Worm (Caenorhabditis elegans): ENCODE results near the gene F46C8.1.

Gene F46C8.1

ce11 chrX:7565005-7565404 lies 16.7 kb downstream of the F46C8.1 start, which contains the start of gene vps-52:
vps-52 (plus strand) TSS chrX:7565323.
- peak; percentile 18 for TF ChIP-seq xbp-1 (tag; optimal IDR thresholded peaks at IDR 0.05)
- peak; percentile 9 for TF ChIP-seq lin-14 (GFP tag; optimal IDR thresholded peaks at IDR 0.05)
- peak in 1 of 2 experiments; percentile 26 for TF ChIP-seq lsy-2 (tag; optimal IDR thresholded peaks at IDR 0.05)
- TF ChIP-seq hlh-4 (tag; optimal IDR thresholded peaks at IDR 0.05): no peak
- TF ChIP-seq lir-3 (tag; optimal IDR thresholded peaks at IDR 0.05; ENCODE audit: poor library complexity): no peak
- TF ChIP-seq hpl-2 (GFP tag; optimal IDR thresholded peaks at IDR 0.05): no peak
- no peak for TF ChIP-seq swsn-7 (tag; optimal IDR thresholded peaks at IDR 0.05)
- TF ChIP-seq sptf-1 (tag; optimal IDR thresholded peaks at IDR 0.05): no peak
- TF ChIP-seq lin-39 (tag; optimal IDR thresholded peaks at IDR 0.05): no peak
- TF ChIP-seq nhr-77 (tag; optimal IDR thresholded peaks at IDR 0.05): no peak
- TF ChIP-seq nhr-12 (tag; optimal IDR thresholded peaks at IDR 0.05): no peak
- TF ChIP-seq nhr-71 (tag; optimal IDR thresholded peaks at IDR 0.05): no peak
- TF ChIP-seq dpl-1 (GFP tag; optimal IDR thresholded peaks at IDR 0.05): no peak
- TF ChIP-seq nhr-20 (tag; optimal IDR thresholded peaks at IDR 0.05): no peak
- no peak for TF ChIP-seq sox-4 (tag; optimal IDR thresholded peaks at IDR 0.05)
- TF ChIP-seq grh-1 (GFP tag; IDR thresholded peaks at IDR 0.05): no peak
- no peak for TF ChIP-seq elt-2 (tag; optimal IDR thresholded peaks at IDR 0.05)
- no peak for TF ChIP-seq irx-1 (tag; optimal IDR thresholded peaks at IDR 0.05)
- TF ChIP-seq blmp-1 (tag; optimal IDR thresholded peaks at IDR 0.05): peak; percentile 31
- TF ChIP-seq zag-1 (tag; optimal IDR thresholded peaks at IDR 0.05): no peak
- TF ChIP-seq unc-130 (tag; optimal IDR thresholded peaks at IDR 0.05): peak; percentile 34
- TF ChIP-seq ceh-90 (tag; optimal IDR thresholded peaks at IDR 0.05): no peak
- no peak for TF ChIP-seq fos-1 (tag; optimal IDR thresholded peaks at IDR 0.05)
- TF ChIP-seq unc-98 (GFP tag; IDR thresholded peaks at IDR 0.05): no peak
- no peak for TF ChIP-seq nhr-47 (tag; optimal IDR thresholded peaks at IDR 0.05)
- no peak for TF ChIP-seq ztf-11 (tag; optimal IDR thresholded peaks at IDR 0.05)
- TF ChIP-seq lin-13 (GFP tag; optimal IDR thresholded peaks at IDR 0.05): no peak
- no peak for TF ChIP-seq rnt-1 (tag; optimal IDR thresholded peaks at IDR 0.05)
- TF ChIP-seq egl-13 (tag; optimal IDR thresholded peaks at IDR 0.05): no peak
- no peak for TF ChIP-seq nhr-84 (tag; optimal IDR thresholded peaks at IDR 0.05)
- TF ChIP-seq aly-2 (tag; optimal IDR thresholded peaks at IDR 0.05): no peak
- TF ChIP-seq zip-4 (GFP tag; optimal IDR thresholded peaks at IDR 0.05): no peak
- no peak for TF ChIP-seq aha-1 (tag; optimal IDR thresholded peaks at IDR 0.05)
- no peak for TF ChIP-seq Y116A8C.19 (tag; optimal IDR thresholded peaks at IDR 0.05; ENCODE audit: borderline replicate concordance)
- TF ChIP-seq lin-35 (GFP tag; optimal IDR thresholded peaks at IDR 0.05): peak in 1 of 2 experiments; percentile 18
- no peak for TF ChIP-seq mab-9 (GFP tag; IDR thresholded peaks at IDR 0.05)
- no peak for TF ChIP-seq nhr-237 (tag; optimal IDR thresholded peaks at IDR 0.05)
- no peak for TF ChIP-seq pqm-1 (tag; optimal IDR thresholded peaks at IDR 0.05)
- TF ChIP-seq dsc-1 (tag; optimal IDR thresholded peaks at IDR 0.05): no peak
- TF ChIP-seq ceh-63 (GFP tag; optimal IDR thresholded peaks at IDR 0.05): no peak
- no peak for TF ChIP-seq efl-3 (GFP tag; optimal IDR thresholded peaks at IDR 0.05)
- TF ChIP-seq pag-3 (tag; optimal IDR thresholded peaks at IDR 0.05; ENCODE audit: borderline replicate concordance, insufficient read depth): no peak
- TF ChIP-seq C16A3.4 (tag; optimal IDR thresholded peaks at IDR 0.05): peak; percentile 15
- peak; percentile 12 for TF ChIP-seq snu-23 (GFP tag; optimal IDR thresholded peaks at IDR 0.05)
- TF ChIP-seq ces-1 (GFP tag; optimal IDR thresholded peaks at IDR 0.05): no peak
- TF ChIP-seq unc-86 (tag; optimal IDR thresholded peaks at IDR 0.05): no peak
- no peak for TF ChIP-seq ceh-88 (GFP tag; IDR thresholded peaks at IDR 0.05)
- TF ChIP-seq lin-15B (tag; optimal IDR thresholded peaks at IDR 0.05): no peak
- TF ChIP-seq mdl-1 (tag; optimal IDR thresholded peaks at IDR 0.05): no peak
- no peak for TF ChIP-seq nhr-11 (tag; optimal IDR thresholded peaks at IDR 0.05)
- TF ChIP-seq skn-1 (tag; optimal IDR thresholded peaks at IDR 0.05): no peak
- no peak for TF ChIP-seq mep-1 (tag; optimal IDR thresholded peaks at IDR 0.05)
- TF ChIP-seq fkh-8 (tag; optimal IDR thresholded peaks at IDR 0.05): no peak
- no peak for TF ChIP-seq unc-62 (GFP tag; optimal IDR thresholded peaks at IDR 0.05)

Data from whole organism, L1 larva.